Fruit fly (Drosophila melanogaster) S2 (cell line): Measurements from ENCODE around the gene fng.

Experiments
- CG8478 ChIP-seq: fragments of >200 bp; optimal IDR thresholded peaks from 2 replicates; lab custom pipeline; 2018
- CTCF ChIP-seq, 2 experiments: fragments of >200 bp; optimal IDR thresholded peaks; 2 replicates each; lab custom pipeline; 2018

DNA sequence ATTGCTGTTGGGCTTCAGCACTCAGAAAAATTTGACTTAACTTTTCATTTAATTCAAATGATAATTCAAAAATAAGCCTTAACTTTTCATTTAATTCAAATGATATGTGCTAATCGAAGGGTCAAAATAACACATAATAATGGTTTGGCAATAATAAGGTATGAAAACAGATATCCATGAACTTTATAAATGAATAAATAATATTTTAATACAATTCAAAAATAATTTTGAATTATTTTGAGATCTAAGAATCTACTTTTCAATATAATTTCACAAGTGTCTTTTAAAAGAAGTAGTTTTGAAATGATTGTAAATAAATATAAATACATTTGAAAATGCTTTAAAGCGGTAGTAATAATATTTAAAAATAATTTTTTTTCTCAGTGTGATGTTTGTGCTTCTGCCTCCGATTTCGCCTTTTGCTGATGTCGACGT lies 37.6 kb upstream of the fng start:
- TF ChIP-seq CG8478 (lab: Kevin White, UChicago) (no peak), CTCF (optimal IDR thresholded peaks at IDR 0.05; lab: Kevin White, UChicago) (no peak)
